Fruit fly (Drosophila melanogaster) whole organism: ENCODE data around the gene haf.
A peak's percentile ranks its signal among the peaks of the same experiment; 100 is the strongest.

Source experiments
- CG8478 ChIP-seq: fragments of >200 bp; optimal IDR thresholded peaks from 2 replicates; lab custom pipeline; 2018; ENCODE audit warnings: inconsistent platforms
- Dll ChIP-seq: fragments of >200 bp; optimal IDR thresholded peaks from 2 replicates; lab custom pipeline; 2017
- EcR ChIP-seq, 2 experiments: fragments of >200 bp; optimal IDR thresholded peaks; 2 replicates each; lab custom pipeline; 2017; ENCODE audit warnings: missing biosample characterization in 2 of 2, missing genetic modification characterization in 2 of 2, missing genetic modification reagents in 2 of 2
- pan ChIP-seq: fragments of >200 bp; optimal IDR thresholded peaks from 2 replicates; lab custom pipeline; 2017
- psq ChIP-seq: fragments of >200 bp; optimal IDR thresholded peaks from 2 replicates; lab custom pipeline; 2017
- usp ChIP-seq: fragments of >200 bp; optimal IDR thresholded peaks from 2 replicates; lab custom pipeline; 2017; ENCODE audit warnings: missing biosample characterization, missing genetic modification characterization, mixed read lengths

The haf gene

dm6 chr2L:1646037-1646436 is 91.1 kb downstream of the haf start:
- TF ChIP-seq CG8478 (no peak), EcR (GFP tag; optimal IDR thresholded peaks at IDR 0.05; lab: Kevin White, UChicago) (no peak), psq (no peak), Dll (no peak), usp (no peak), pan (no peak)

- TF ChIP-seq psq = no peak
- no peak for TF ChIP-seq EcR (GFP tag; optimal IDR thresholded peaks at IDR 0.05; lab: Kevin White, UChicago)
- no peak for TF ChIP-seq CG8478
- no peak for TF ChIP-seq Dll
- no peak for TF ChIP-seq usp
- TF ChIP-seq pan = no peak
These were observed 91.6 kb downstream of the haf start for dm6 chr2L:1646499-1646898.

- TF ChIP-seq CG8478 (no peak), usp (no peak), Dll (no peak), psq (no peak), pan (no peak), EcR (GFP tag; optimal IDR thresholded peaks at IDR 0.05; lab: Kevin White, UChicago) (no peak)
These were observed 93.2 kb downstream of the haf start for dm6 chr2L:1648033-1648546.

dm6 chr2L:1648677-1649078 is 93.7 kb downstream of the haf start:
- TF ChIP-seq Dll (no peak), psq (no peak), EcR (GFP tag; optimal IDR thresholded peaks at IDR 0.05; lab: Kevin White, UChicago) (no peak), CG8478 (no peak), usp (no peak), pan (no peak)

- TF ChIP-seq psq (no peak), usp (no peak), CG8478 (no peak), Dll (no peak), pan (no peak), EcR (GFP tag; optimal IDR thresholded peaks at IDR 0.05; lab: Kevin White, UChicago) (no peak)
These were observed 94.4 kb downstream of the haf start for dm6 chr2L:1649244-1649827.

DNA sequence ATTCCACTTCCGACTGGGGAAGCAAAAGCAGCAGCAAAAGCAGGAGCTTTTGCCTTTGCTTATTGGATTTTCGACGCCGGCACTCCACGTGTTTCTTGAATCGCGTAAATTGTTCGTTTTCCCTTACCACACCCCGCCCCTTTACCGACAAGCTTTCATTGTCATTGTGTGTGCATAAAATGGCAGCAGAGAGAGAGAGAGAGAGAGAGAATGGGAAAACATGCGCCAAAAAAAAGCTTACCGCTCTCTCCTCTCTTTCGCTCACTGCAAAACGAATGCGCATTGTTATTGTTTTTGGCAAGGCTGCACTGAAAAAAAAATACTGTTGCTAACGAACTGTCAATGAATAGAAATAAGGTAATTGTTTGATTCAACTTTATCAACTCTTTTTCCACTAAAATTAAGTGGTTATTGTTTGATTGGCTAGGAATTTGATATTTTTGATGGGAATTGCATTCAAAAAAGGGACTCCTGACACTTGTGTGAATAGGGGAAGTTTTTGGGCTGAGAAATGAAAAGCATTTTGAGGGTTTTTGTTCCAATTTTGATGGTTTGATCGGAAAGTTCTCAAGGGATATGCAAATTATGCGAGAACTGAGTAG is 95.0 kb downstream of the haf start:
- peak; percentile 87 for TF ChIP-seq Dll
- no peak for TF ChIP-seq psq

dm6 chr2L:1651053-1651452 is 96.1 kb downstream of the haf start, which contains the start of gene chinmo:
Gene chinmo (plus strand): TSS chr2L:1651258.
- no peak for TF ChIP-seq psq
- TF ChIP-seq Dll = peak; percentile 63

DNA sequence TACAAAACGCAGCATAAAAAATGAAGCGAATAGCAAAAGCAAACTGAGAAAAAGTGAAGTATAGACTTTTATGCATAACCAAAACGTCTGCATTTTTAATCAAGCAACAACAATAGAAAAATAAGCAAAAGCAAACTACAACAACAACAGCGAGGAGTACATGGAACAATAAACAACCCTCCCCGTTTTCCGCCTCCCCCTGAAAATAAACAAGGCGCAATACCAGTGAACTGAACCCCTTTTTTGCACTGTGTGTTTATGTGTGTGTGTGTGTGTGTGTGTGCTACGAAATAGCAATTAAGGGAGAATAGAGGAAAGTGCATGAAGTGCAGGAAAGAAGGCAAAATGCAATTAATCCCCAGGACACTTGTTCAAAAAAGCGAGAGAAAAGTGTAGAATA is 97.0 kb downstream of the haf start:
- TF ChIP-seq usp = no peak
- no peak for TF ChIP-seq Dll
- no peak for TF ChIP-seq CG8478
- no peak for TF ChIP-seq pan

DNA sequence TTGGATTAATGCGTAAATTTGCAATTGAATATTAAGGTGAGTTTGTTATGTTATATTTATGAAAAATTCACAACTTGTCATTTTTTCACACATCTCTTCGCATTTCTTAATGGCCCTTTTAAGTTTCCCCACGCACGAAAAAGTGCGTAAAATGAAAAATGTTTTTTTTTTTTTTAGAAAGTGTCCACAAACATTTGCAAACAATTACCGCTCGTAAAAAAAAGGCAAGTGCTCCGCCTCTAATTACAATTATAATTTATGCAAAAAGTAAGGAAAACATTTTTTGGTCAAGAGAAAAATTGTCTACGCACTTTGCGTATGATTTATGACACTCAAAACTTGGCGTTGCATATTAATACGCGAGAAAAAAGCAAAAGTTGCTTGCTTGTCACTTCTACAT is 98.9 kb downstream of the haf start:
- TF ChIP-seq usp (no peak), psq (no peak), CG8478 (no peak), pan (no peak), EcR (GFP tag; optimal IDR thresholded peaks at IDR 0.05; lab: Kevin White, UChicago) (no peak)

dm6 chr2L:1654217-1654616 is 99.3 kb downstream of the haf start:
- TF ChIP-seq psq (no peak), pan (no peak), Dll (no peak), usp (no peak), EcR (GFP tag; optimal IDR thresholded peaks at IDR 0.05; lab: Kevin White, UChicago) (no peak), CG8478 (no peak)

DNA sequence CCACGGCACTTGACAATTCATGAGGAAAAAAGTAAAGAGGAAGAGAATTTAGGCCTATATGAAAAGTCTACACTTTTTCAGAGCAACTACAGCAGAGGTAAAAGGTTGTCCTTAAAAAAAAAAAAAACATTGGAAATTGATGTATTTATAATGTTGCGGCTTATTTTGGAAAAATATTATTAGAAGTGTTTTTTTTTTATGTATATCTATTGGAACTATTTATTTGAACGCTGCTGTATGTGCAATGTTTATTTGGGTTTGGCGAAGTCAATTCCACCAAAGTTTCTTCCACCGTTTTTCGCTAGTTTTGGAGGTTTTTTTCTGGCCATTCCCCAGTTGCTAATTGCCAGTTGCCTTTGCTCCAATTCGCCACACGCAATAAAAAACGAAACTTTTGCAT is 100.9 kb downstream of the haf start:
- TF ChIP-seq CG8478 = no peak
- no peak for TF ChIP-seq usp

dm6 chr2L:1656835-1657541 is 102.1 kb downstream of the haf start:
- TF ChIP-seq pan (no peak), Dll (no peak), EcR (GFP tag; optimal IDR thresholded peaks at IDR 0.05; lab: Kevin White, UChicago) (no peak), psq (no peak), usp (no peak), CG8478 (no peak)

- TF ChIP-seq usp (no peak), EcR (GFP tag; optimal IDR thresholded peaks at IDR 0.05; lab: Kevin White, UChicago) (no peak), pan (no peak), Dll (no peak), CG8478 (no peak), psq (no peak)
These were observed 103.2 kb downstream of the haf start for dm6 chr2L:1658124-1658523.
